Fruit fly (Drosophila melanogaster) whole organism, adult: ENCODE results near the gene mRpS14.

Experiments used
- CG1620 ChIP-seq: fragments of 200-800 bp; sonication (Bioruptor generic); optimal IDR thresholded peaks from 2 replicates; lab custom pipeline; 2016; ENCODE audit warnings: missing biosample characterization, missing genetic modification characterization
- CG33017 ChIP-seq: fragments of 200-800 bp; sonication (Bioruptor generic); optimal IDR thresholded peaks from 2 replicates; lab custom pipeline; 2018; ENCODE audit warnings: missing biosample characterization, mild to moderate bottlenecking, missing genetic modification characterization, moderate library complexity
- CG5204 ChIP-seq: fragments of 200-800 bp; sonication (Bioruptor generic); optimal IDR thresholded peaks from 2 replicates; lab custom pipeline; 2016; ENCODE audit warnings: missing biosample characterization, missing genetic modification characterization
- CG7045 ChIP-seq: fragments of 200-800 bp; sonication (Bioruptor generic); optimal IDR thresholded peaks from 2 replicates; lab custom pipeline; 2017; ENCODE audit warnings: missing biosample characterization, mild to moderate bottlenecking, missing genetic modification characterization
- Clk ChIP-seq: fragments of 200-800 bp; sonication (Bioruptor generic); optimal IDR thresholded peaks from 2 replicates; lab custom pipeline; 2017; ENCODE audit warnings: missing biosample characterization, missing genetic modification characterization
- Hr96 ChIP-seq: fragments of 200-800 bp; sonication (Bioruptor generic); optimal IDR thresholded peaks from 2 replicates; lab custom pipeline; 2016; ENCODE audit warnings: missing biosample characterization, missing genetic modification characterization
- cic ChIP-seq: fragments of 200-800 bp; sonication (Bioruptor generic); optimal IDR thresholded peaks from 2 replicates; lab custom pipeline; 2017; ENCODE audit warnings: missing biosample characterization, mild to moderate bottlenecking, missing genetic modification characterization, moderate library complexity
- kay ChIP-seq: fragments of 200-800 bp; sonication (Bioruptor generic); peaks from one replicate; lab custom pipeline; 2016; ENCODE audit warnings: missing biosample characterization, missing genetic modification characterization, borderline replicate concordance
- tj ChIP-seq: fragments of 200-800 bp; sonication (Bioruptor generic); optimal IDR thresholded peaks from 3 replicates; lab custom pipeline; 2017; ENCODE audit warnings: missing biosample characterization, mild to moderate bottlenecking, missing genetic modification characterization, moderate library complexity

dm6 chrX:19496808-19497259 is 16.8 kb upstream of the mRpS14 start:
- no peak for TF ChIP-seq CG33017 (tag; lab: Kevin White, UChicago)
- no peak for TF ChIP-seq kay (GFP tag; lab: Kevin White, UChicago)
- TF ChIP-seq CG7045 (GFP tag; lab: Kevin White, UChicago): no peak
- peak; percentile 58 for TF ChIP-seq cic (GFP tag; lab: Kevin White, UChicago)
- peak; percentile 47 for TF ChIP-seq CG1620 (GFP tag; lab: Kevin White, UChicago)
- no peak for TF ChIP-seq CG5204 (GFP tag; lab: Kevin White, UChicago)
- TF ChIP-seq tj (GFP tag; lab: Kevin White, UChicago): no peak
- TF ChIP-seq Clk (GFP tag; lab: Kevin White, UChicago): no peak
- peak; percentile 77 for TF ChIP-seq Hr96
